Worm (Caenorhabditis elegans) whole organism, L2 larva: ENCODE results near the gene afmd-1.

Source experiments
- C34F6.9 ChIP-seq: fragments of 150-350 bp; optimal IDR thresholded peaks from 2 replicates; lab custom pipeline; 2014; ENCODE audit warnings: missing biosample characterization, missing genetic modification characterization
- F13H6.1 ChIP-seq: sonication (generic microtip); optimal IDR thresholded peaks from 2 replicates; lab custom pipeline; 2016; ENCODE audit warnings: missing genetic modification characterization, missing compliant biosample characterization
- R02D3.7 ChIP-seq: fragments of 150-350 bp; optimal IDR thresholded peaks from 2 replicates; lab custom pipeline; 2014; ENCODE audit warnings: missing biosample characterization, missing genetic modification characterization
- ZK546.5 ChIP-seq: sonication (generic microtip); optimal IDR thresholded peaks from 2 replicates; lab custom pipeline; 2017; ENCODE audit warnings: missing biosample characterization, missing genetic modification characterization
- alr-1 ChIP-seq: fragments of 150-350 bp; optimal IDR thresholded peaks from 2 replicates; lab custom pipeline; 2014; ENCODE audit warnings: missing biosample characterization, missing genetic modification characterization
- aly-2 ChIP-seq: fragments of 150-350 bp; optimal IDR thresholded peaks from 2 replicates; lab custom pipeline; 2014; ENCODE audit warnings: missing biosample characterization, missing genetic modification characterization
- ama-1 ChIP-seq: fragments of 150-350 bp; optimal IDR thresholded peaks from 2 replicates; lab custom pipeline; 2018; ENCODE audit warnings: inconsistent platforms
- blmp-1 ChIP-seq: sonication (generic microtip); optimal IDR thresholded peaks from 2 replicates; lab custom pipeline; 2017; ENCODE audit warnings: missing genetic modification characterization, mild to moderate bottlenecking, missing compliant biosample characterization, antibody characterized with exemption, moderate library complexity; ENCODE audit not compliant: insufficient read depth
- ceh-16 ChIP-seq: fragments of 150-350 bp; optimal IDR thresholded peaks from 2 replicates; lab custom pipeline; 2014; ENCODE audit warnings: missing biosample characterization, missing genetic modification characterization
- ceh-82 ChIP-seq: fragments of 150-350 bp; optimal IDR thresholded peaks from 2 replicates; lab custom pipeline; 2014; ENCODE audit warnings: missing biosample characterization, missing genetic modification characterization
- crh-2 ChIP-seq: sonication (generic microtip); optimal IDR thresholded peaks from 2 replicates; lab custom pipeline; 2017; ENCODE audit warnings: missing biosample characterization, missing genetic modification characterization
- dmd-4 ChIP-seq: sonication (generic microtip); optimal IDR thresholded peaks from 2 replicates; lab custom pipeline; 2017; ENCODE audit warnings: missing biosample characterization, missing genetic modification characterization
- egl-27 ChIP-seq: sonication (generic microtip); optimal IDR thresholded peaks from 3 replicates; lab custom pipeline; 2017; ENCODE audit warnings: missing biosample characterization, missing genetic modification reagents, missing genetic modification characterization
- elt-1 ChIP-seq: fragments of 150-350 bp; optimal IDR thresholded peaks from 2 replicates; lab custom pipeline; 2014; ENCODE audit warnings: missing biosample characterization, missing genetic modification characterization
- elt-3 ChIP-seq: sonication (generic microtip); optimal IDR thresholded peaks from 2 replicates; lab custom pipeline; 2017; ENCODE audit warnings: missing biosample characterization, missing genetic modification characterization
- fos-1 ChIP-seq: fragments of 150-350 bp; optimal IDR thresholded peaks from 2 replicates; lab custom pipeline; 2014; ENCODE audit warnings: missing biosample characterization, missing genetic modification characterization
- gmeb-1 ChIP-seq: fragments of 150-350 bp; optimal IDR thresholded peaks from 2 replicates; lab custom pipeline; 2014; ENCODE audit warnings: missing biosample characterization, missing genetic modification characterization
- lin-11 ChIP-seq: fragments of 150-350 bp; sonication (generic microtip); optimal IDR thresholded peaks from 2 replicates; lab custom pipeline; 2014; ENCODE audit warnings: missing biosample characterization, missing genetic modification characterization, inconsistent platforms, mixed read lengths
- lin-13 ChIP-seq: fragments of 150-350 bp; optimal IDR thresholded peaks from 2 replicates; lab custom pipeline; 2014; ENCODE audit warnings: missing biosample characterization, missing genetic modification reagents, missing genetic modification characterization
- lin-39 ChIP-seq: fragments of 150-350 bp; optimal IDR thresholded peaks from 2 replicates; lab custom pipeline; 2014; ENCODE audit warnings: missing biosample characterization, missing genetic modification reagents, missing genetic modification characterization
- lsy-2 ChIP-seq, 2 experiments: fragments of 150-350 bp in 1 of 2; sonication (generic microtip) in 1 of 2; optimal IDR thresholded peaks; 2 replicates each; lab custom pipeline; 2014 to 2017; ENCODE audit warnings: missing biosample characterization in 2 of 2, missing genetic modification characterization in 2 of 2
- mab-5 ChIP-seq: fragments of 150-350 bp; optimal IDR thresholded peaks from 2 replicates; lab custom pipeline; 2014; ENCODE audit warnings: missing biosample characterization, missing genetic modification characterization
- mbf-1 ChIP-seq: sonication (generic microtip); optimal IDR thresholded peaks from 2 replicates; lab custom pipeline; 2017; ENCODE audit warnings: missing biosample characterization, missing genetic modification characterization
- mdl-1 ChIP-seq, 2 experiments: fragments of 150-350 bp in 1 of 2; sonication (generic microtip) in 1 of 2; optimal IDR thresholded peaks; 2 replicates each; lab custom pipeline; 2017; ENCODE audit warnings: missing biosample characterization in 2 of 2, missing genetic modification characterization in 2 of 2
- nhr-10 ChIP-seq: sonication (generic microtip); optimal IDR thresholded peaks from 2 replicates; lab custom pipeline; 2017; ENCODE audit warnings: missing biosample characterization, missing genetic modification characterization
- nhr-11 ChIP-seq: fragments of 150-350 bp; optimal IDR thresholded peaks from 2 replicates; lab custom pipeline; 2014; ENCODE audit warnings: missing biosample characterization, missing genetic modification characterization
- nhr-12 ChIP-seq: fragments of 150-350 bp; optimal IDR thresholded peaks from 2 replicates; lab custom pipeline; 2014; ENCODE audit warnings: missing biosample characterization, missing genetic modification characterization
- nhr-21 ChIP-seq: fragments of 150-350 bp; optimal IDR thresholded peaks from 2 replicates; lab custom pipeline; 2014; ENCODE audit warnings: missing biosample characterization, missing genetic modification characterization
- nhr-23 ChIP-seq: fragments of 150-350 bp; optimal IDR thresholded peaks from 2 replicates; lab custom pipeline; 2014; ENCODE audit warnings: missing biosample characterization, missing genetic modification reagents, missing genetic modification characterization
- nhr-237 ChIP-seq: fragments of 150-350 bp; optimal IDR thresholded peaks from 2 replicates; lab custom pipeline; 2014; ENCODE audit warnings: missing biosample characterization, missing genetic modification characterization
- nhr-25 ChIP-seq: fragments of 150-350 bp; sonication (generic microtip); optimal IDR thresholded peaks from 3 replicates; lab custom pipeline; 2014; ENCODE audit warnings: missing biosample characterization, missing genetic modification characterization
- nhr-6 ChIP-seq: fragments of 150-350 bp; optimal IDR thresholded peaks from 2 replicates; lab custom pipeline; 2014; ENCODE audit warnings: missing biosample characterization, missing genetic modification characterization
- nhr-77 ChIP-seq: fragments of 150-350 bp; optimal IDR thresholded peaks from 2 replicates; lab custom pipeline; 2014; ENCODE audit warnings: missing biosample characterization, missing genetic modification characterization
- peb-1 ChIP-seq: fragments of 150-350 bp; optimal IDR thresholded peaks from 2 replicates; lab custom pipeline; 2014; ENCODE audit warnings: missing biosample characterization, missing genetic modification characterization
- sem-4 ChIP-seq: fragments of 150-350 bp; optimal IDR thresholded peaks from 2 replicates; lab custom pipeline; 2014; ENCODE audit warnings: missing biosample characterization, missing genetic modification reagents, missing genetic modification characterization
- skn-1 ChIP-seq: sonication (generic microtip); optimal IDR thresholded peaks from 2 replicates; lab custom pipeline; 2017; ENCODE audit warnings: missing biosample characterization, missing genetic modification characterization
- sma-9 ChIP-seq, 2 experiments: fragments of 150-350 bp in 1 of 2; sonication (generic microtip) in 1 of 2; optimal IDR thresholded peaks; 2 replicates each; lab custom pipeline; 2014 to 2016; ENCODE audit warnings: missing genetic modification characterization in 2 of 2, mild to moderate bottlenecking in 1 of 2, missing biosample characterization in 1 of 2, missing compliant biosample characterization in 1 of 2, missing genetic modification reagents in 1 of 2, moderate library complexity in 1 of 2
- snpc-4 ChIP-seq: fragments of 150-350 bp; optimal IDR thresholded peaks from 2 replicates; lab custom pipeline; 2014; ENCODE audit warnings: missing biosample characterization, missing genetic modification characterization
- unc-39 ChIP-seq: fragments of 150-350 bp; optimal IDR thresholded peaks from 2 replicates; lab custom pipeline; 2014; ENCODE audit warnings: missing biosample characterization, missing genetic modification characterization
- unc-55 ChIP-seq: fragments of 150-350 bp; sonication (generic microtip); optimal IDR thresholded peaks from 3 replicates; lab custom pipeline; 2014; ENCODE audit warnings: missing biosample characterization, missing genetic modification reagents, missing genetic modification characterization
- unc-62 ChIP-seq: fragments of 150-350 bp; optimal IDR thresholded peaks from 2 replicates; lab custom pipeline; 2014; ENCODE audit warnings: missing biosample characterization, missing genetic modification reagents, missing genetic modification characterization
- ztf-1 ChIP-seq: fragments of 200-800 bp; sonication (Bioruptor generic); conservative IDR thresholded peaks from 2 replicates; pipeline ENCODE4 v1.3.6; 2022; ENCODE audit warnings: missing genetic modification characterization, missing compliant biosample characterization
- ztf-11 ChIP-seq: sonication (generic microtip); optimal IDR thresholded peaks from 2 replicates; lab custom pipeline; 2017; ENCODE audit warnings: missing biosample characterization, missing genetic modification characterization
- ztf-4 ChIP-seq: fragments of 150-350 bp; optimal IDR thresholded peaks from 2 replicates; lab custom pipeline; 2014; ENCODE audit warnings: missing biosample characterization, missing genetic modification characterization

Gene afmd-1

ce11 chrIV:7230198-7230597 lies 13.8 kb upstream of the afmd-1 start, which contains the start of gene cap-1 (continued):
- TF ChIP-seq peb-1 (tag; lab: Kevin White, UChicago) (no peak), blmp-1 (tag; lab: Kevin White, UChicago) (no peak), mbf-1 (tag; lab: Kevin White, UChicago) (no peak), elt-1 (no peak), R02D3.7 (tag; lab: Kevin White, UChicago) (no peak), nhr-6 (tag; lab: Kevin White, UChicago) (no peak), ztf-4 (tag; lab: Kevin White, UChicago) (no peak), ztf-1 (GFP tag; lab: Robert Waterston, UW) (no peak), nhr-10 (tag; lab: Kevin White, UChicago) (no peak), nhr-11 (tag; lab: Kevin White, UChicago) (no peak), elt-3 (no peak)

DNA sequence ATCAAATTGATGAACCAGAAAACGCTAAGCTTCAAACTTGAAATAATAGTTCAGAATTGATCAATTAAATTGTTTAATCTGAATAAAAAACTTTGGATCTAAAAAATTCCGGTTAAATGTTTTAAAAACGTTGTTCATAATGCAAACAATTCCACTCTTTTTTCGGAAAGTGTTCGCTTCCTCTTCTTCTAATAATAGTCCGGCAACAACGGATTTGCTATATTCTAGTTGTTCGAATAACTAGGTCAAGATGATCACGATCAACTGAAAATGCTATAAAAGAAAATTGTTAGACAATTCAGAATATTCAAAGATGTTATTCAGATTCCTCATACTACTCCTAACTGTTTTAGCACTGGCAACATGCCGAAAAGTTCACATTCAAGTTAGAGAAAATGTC lies 13.1 kb upstream of the afmd-1 start, which contains the start of gene D2024.4:
Gene D2024.4, plus strand, starts transcription at position 301 of the 400 bp plus-strand sequence.
- no peak for TF ChIP-seq ztf-4 (tag; lab: Kevin White, UChicago)
- TF ChIP-seq nhr-23 (tag; lab: Kevin White, UChicago): no peak
- no peak for TF ChIP-seq crh-2 (tag; lab: Kevin White, UChicago)
- TF ChIP-seq unc-62: no peak

- TF ChIP-seq crh-2 (tag; lab: Kevin White, UChicago) (no peak), skn-1 (tag; lab: Kevin White, UChicago) (no peak), lsy-2 (tag; optimal IDR thresholded peaks at IDR 0.05; lab: Kevin White, UChicago) (peak in 1 of 2 experiments; percentile 23), nhr-21 (tag; lab: Kevin White, UChicago) (no peak), dmd-4 (tag; lab: Kevin White, UChicago) (no peak), alr-1 (tag; lab: Kevin White, UChicago) (no peak), unc-39 (tag; lab: Kevin White, UChicago) (no peak), unc-62 (no peak), nhr-12 (tag; lab: Kevin White, UChicago) (no peak), lin-39 (peak; percentile 21), R02D3.7 (tag; lab: Kevin White, UChicago) (no peak), lin-13 (no peak), unc-55 (peak; percentile 56), C34F6.9 (peak; percentile 40), peb-1 (tag; lab: Kevin White, UChicago) (no peak), nhr-237 (tag; lab: Kevin White, UChicago) (no peak), mdl-1 (tag; optimal IDR thresholded peaks at IDR 0.05; lab: Kevin White, UChicago) (peak in 1 of 2 experiments; percentile 38), sem-4 (tag; lab: Kevin White, UChicago) (no peak), F13H6.1 (peak; percentile 23), mab-5 (tag; lab: Kevin White, UChicago) (peak; percentile 77), egl-27 (no peak), nhr-77 (tag; lab: Kevin White, UChicago) (no peak), ztf-1 (GFP tag; lab: Robert Waterston, UW) (no peak)
These were observed 10.4 kb upstream of the afmd-1 start for ce11 chrIV:7233566-7234014.

DNA sequence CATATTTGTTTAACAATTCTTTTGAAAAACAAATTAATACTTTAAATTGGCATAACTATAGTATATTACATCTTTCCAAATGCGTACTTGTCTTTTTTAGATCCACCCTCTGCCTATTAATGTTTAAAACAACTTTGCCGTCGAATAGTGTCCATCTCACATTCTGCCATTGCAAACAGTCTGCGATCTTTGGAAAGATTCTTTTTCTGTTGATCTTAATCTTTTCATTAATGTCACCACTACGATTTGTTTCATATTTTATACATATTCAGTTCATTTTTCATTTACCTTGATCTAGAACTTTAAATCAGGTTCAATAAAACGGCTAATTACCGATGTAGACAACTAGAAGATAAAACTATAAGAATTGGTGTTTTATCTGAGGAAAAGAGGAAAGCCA lies 9.4 kb upstream of the afmd-1 start:
- TF ChIP-seq lin-13: no peak
- peak; percentile 48 for TF ChIP-seq nhr-25 (tag; lab: Kevin White, UChicago)
- TF ChIP-seq, all 48 proteins: peak for 1

ce11 chrIV:7235382-7235917 lies 8.6 kb upstream of the afmd-1 start:
- peak; percentile 12 for TF ChIP-seq ceh-16
- TF ChIP-seq sma-9 (GFP tag; optimal IDR thresholded peaks at IDR 0.05; lab: Kevin White, UChicago): peak; percentile 42
- TF ChIP-seq sma-9 (tag; optimal IDR thresholded peaks at IDR 0.05; lab: Kevin White, UChicago): no peak
- TF ChIP-seq ZK546.5 (tag; lab: Kevin White, UChicago): no peak
- peak; percentile 14 for TF ChIP-seq nhr-11 (tag; lab: Kevin White, UChicago)
- no peak for TF ChIP-seq nhr-237 (tag; lab: Kevin White, UChicago)
- TF ChIP-seq ama-1 (lab: Kevin White, UChicago): no peak
- TF ChIP-seq nhr-21 (tag; lab: Kevin White, UChicago): peak; percentile 36
- peak; percentile 62 for TF ChIP-seq sem-4 (tag; lab: Kevin White, UChicago)
- TF ChIP-seq mbf-1 (tag; lab: Kevin White, UChicago): no peak
- peak; percentile 85 for TF ChIP-seq F13H6.1
- TF ChIP-seq mab-5 (tag; lab: Kevin White, UChicago): peak; percentile 26
- peak; percentile 44 for TF ChIP-seq lin-13
- peak; percentile 97 for TF ChIP-seq fos-1
- TF ChIP-seq C34F6.9: peak; percentile 77
- peak; percentile 22 for TF ChIP-seq crh-2 (tag; lab: Kevin White, UChicago)
- no peak for TF ChIP-seq nhr-6 (tag; lab: Kevin White, UChicago)
- peak; percentile 24 for TF ChIP-seq lin-11 (tag; lab: Kevin White, UChicago)
- no peak for TF ChIP-seq ceh-82 (tag; lab: Kevin White, UChicago)
- TF ChIP-seq dmd-4 (tag; lab: Kevin White, UChicago): no peak
- no peak for TF ChIP-seq elt-1
- TF ChIP-seq gmeb-1 (tag; lab: Kevin White, UChicago): no peak
- TF ChIP-seq snpc-4: no peak
- no peak for TF ChIP-seq aly-2 (tag; lab: Kevin White, UChicago)
- no peak for TF ChIP-seq R02D3.7 (tag; lab: Kevin White, UChicago)
- no peak for TF ChIP-seq ztf-11 (tag; lab: Kevin White, UChicago)
